Worm (Caenorhabditis elegans): ENCODE results near the gene D1054.9.
A peak's percentile ranks its signal among the peaks of the same experiment; 100 is the strongest.

D1054.9 gene

ce11 chrV:10741357-10741756, 49.5 kb downstream of the D1054.9 start, which contains the start of gene ZC302.3:
Gene ZC302.3 (minus strand): TSS chrV:10741457.
- TF ChIP-seq sma-3 (GFP tag; optimal IDR thresholded peaks at IDR 0.05) (no peak), ama-1 (optimal IDR thresholded peaks at IDR 0.05) (no peak), nhr-21 (tag; optimal IDR thresholded peaks at IDR 0.05) (no peak), elt-3 (tag; optimal IDR thresholded peaks at IDR 0.05) (no peak), dmd-4 (tag; optimal IDR thresholded peaks at IDR 0.05) (no peak), nhr-10 (tag; optimal IDR thresholded peaks at IDR 0.05) (no peak), mab-5 (tag; optimal IDR thresholded peaks at IDR 0.05) (no peak), sma-9 (GFP tag; optimal IDR thresholded peaks at IDR 0.05) (no peak), sma-9 (tag; optimal IDR thresholded peaks at IDR 0.05) (no peak), ztf-4 (tag; optimal IDR thresholded peaks at IDR 0.05) (no peak), aly-2 (tag; optimal IDR thresholded peaks at IDR 0.05) (no peak), unc-39 (tag; optimal IDR thresholded peaks at IDR 0.05) (no peak)

ce11 chrV:10736756-10737155, 54.1 kb downstream of the D1054.9 start, which contains the start of the genes mre-11 and wdr-5.3:
Gene mre-11 (minus strand): TSS chrV:10736868.
Gene wdr-5.3 (plus strand): TSS chrV:10737116.
- TF ChIP-seq lin-11 (tag; optimal IDR thresholded peaks at IDR 0.05) (peak; percentile 32), gmeb-1 (tag; optimal IDR thresholded peaks at IDR 0.05) (peak; percentile 80), sma-9 (GFP tag; optimal IDR thresholded peaks at IDR 0.05) (peak; percentile 89), sma-9 (tag; optimal IDR thresholded peaks at IDR 0.05) (no peak), crh-2 (tag; optimal IDR thresholded peaks at IDR 0.05) (peak; percentile 78), aly-2 (tag; optimal IDR thresholded peaks at IDR 0.05) (no peak), F13H6.1 (tag; optimal IDR thresholded peaks at IDR 0.05) (peak; percentile 67), lsy-2 (tag; optimal IDR thresholded peaks at IDR 0.05) (peak in 1 of 2 experiments; percentile 8), unc-39 (tag; optimal IDR thresholded peaks at IDR 0.05) (no peak), sma-3 (GFP tag; optimal IDR thresholded peaks at IDR 0.05) (peak; percentile 64), C34F6.9 (tag; optimal IDR thresholded peaks at IDR 0.05) (peak; percentile 69), peb-1 (tag; optimal IDR thresholded peaks at IDR 0.05) (no peak), nhr-129 (tag; optimal IDR thresholded peaks at IDR 0.05) (peak; percentile 18), alr-1 (tag; optimal IDR thresholded peaks at IDR 0.05) (no peak), snpc-4 (tag; optimal IDR thresholded peaks at IDR 0.05) (peak; percentile 27), nhr-6 (tag; optimal IDR thresholded peaks at IDR 0.05) (peak; percentile 40), mdl-1 (tag; optimal IDR thresholded peaks at IDR 0.05) (peak in 1 of 2 experiments; percentile 16), blmp-1 (tag; optimal IDR thresholded peaks at IDR 0.05; ENCODE audit: insufficient read depth) (no peak), ZK546.5 (tag; optimal IDR thresholded peaks at IDR 0.05) (no peak)
